Worm (Caenorhabditis elegans) whole organism, young adult: ENCODE data around the gene C08E8.6.

Experiments
- F10E7.11 ChIP-seq: sonication (generic microtip); optimal IDR thresholded peaks from 2 replicates; lab custom pipeline; 2017; ENCODE audit warnings: mild to moderate bottlenecking, missing genetic modification characterization, moderate library complexity, missing compliant biosample characterization
- F22D6.2 ChIP-seq: sonication (generic microtip); optimal IDR thresholded peaks from 2 replicates; lab custom pipeline; 2016; ENCODE audit warnings: mild to moderate bottlenecking, missing genetic modification characterization, missing compliant biosample characterization
- F57A8.1 ChIP-seq: fragments of 200-800 bp; sonication (Bioruptor generic); optimal IDR thresholded peaks from 2 replicates; lab custom pipeline; 2018; ENCODE audit warnings: mild to moderate bottlenecking, missing genetic modification characterization, moderate library complexity, missing compliant biosample characterization
- T26A5.8 ChIP-seq: sonication (generic microtip); optimal IDR thresholded peaks from 2 replicates; lab custom pipeline; 2016; ENCODE audit warnings: missing genetic modification characterization, missing compliant biosample characterization
- Y53F4B.3 ChIP-seq: fragments of 200-800 bp; sonication (Bioruptor generic); IDR thresholded peaks from 2 replicates; pipeline ENCODE4 v1.3.6; 2022; ENCODE audit warnings: missing genetic modification reagents, missing genetic modification characterization, missing compliant biosample characterization
- Y53G8AR.9 ChIP-seq: fragments of 200-800 bp; sonication (Bioruptor generic); conservative IDR thresholded peaks from 2 replicates; pipeline ENCODE4 v1.3.6; 2022; ENCODE audit warnings: missing genetic modification reagents, missing genetic modification characterization, missing compliant biosample characterization
- Y67H2A.10 ChIP-seq: fragments of 200-800 bp; sonication (Bioruptor generic); conservative IDR thresholded peaks from 2 replicates; pipeline ENCODE4 v1.3.6; 2022; ENCODE audit warnings: missing genetic modification reagents, missing genetic modification characterization, missing compliant biosample characterization
- akir-1 ChIP-seq: fragments of 200-800 bp; sonication (Bioruptor generic); optimal IDR thresholded peaks from 2 replicates; lab custom pipeline; 2018; ENCODE audit warnings: mild to moderate bottlenecking, missing genetic modification characterization, moderate library complexity, missing compliant biosample characterization
- aptf-3 ChIP-seq: fragments of 200-800 bp; sonication (Bioruptor generic); IDR thresholded peaks from 2 replicates; pipeline ENCODE4 v1.3.6; 2022; ENCODE audit warnings: missing genetic modification characterization, missing compliant biosample characterization
- attf-5 ChIP-seq: fragments of 200-800 bp; sonication (Bioruptor generic); optimal IDR thresholded peaks from 2 replicates; lab custom pipeline; 2018; ENCODE audit warnings: mild to moderate bottlenecking, missing genetic modification characterization, missing compliant biosample characterization
- cebp-1 ChIP-seq, 2 experiments: fragments of 200-800 bp in 1 of 2; sonication (Bioruptor generic) in 1 of 2; sonication (generic microtip) in 1 of 2; IDR thresholded peaks in 1 of 2; optimal IDR thresholded peaks in 1 of 2; 2 replicates each; pipeline versions ENCODE4 v1.3.6 to Lab custom; 2017 to 2022; ENCODE audit warnings: missing compliant biosample characterization in 2 of 2, missing genetic modification characterization in 2 of 2, mild to moderate bottlenecking in 1 of 2, missing genetic modification reagents in 1 of 2, moderate library complexity in 1 of 2
- cebp-2 ChIP-seq: fragments of 200-800 bp; sonication (Bioruptor generic); IDR thresholded peaks from 2 replicates; pipeline ENCODE4 v1.3.6; 2022; ENCODE audit warnings: missing genetic modification characterization, missing compliant biosample characterization
- ceh-100 ChIP-seq: fragments of 200-800 bp; sonication (Bioruptor generic); IDR thresholded peaks from 2 replicates; pipeline ENCODE4 v1.3.6; 2022; ENCODE audit warnings: missing genetic modification reagents, missing genetic modification characterization, missing compliant biosample characterization
- ceh-27 ChIP-seq: fragments of 200-800 bp; sonication (Bioruptor generic); optimal IDR thresholded peaks from 2 replicates; lab custom pipeline; 2018; ENCODE audit warnings: mild to moderate bottlenecking, missing genetic modification characterization, moderate library complexity, missing compliant biosample characterization
- ceh-40 ChIP-seq: fragments of 200-800 bp; sonication (Bioruptor generic); IDR thresholded peaks from 2 replicates; pipeline ENCODE4 v1.3.6; 2022; ENCODE audit warnings: missing genetic modification characterization, missing compliant biosample characterization
- dox-1 ChIP-seq: fragments of 200-800 bp; sonication (Bioruptor generic); IDR thresholded peaks from 2 replicates; pipeline ENCODE4 v1.3.6; 2022; ENCODE audit warnings: missing genetic modification reagents, missing genetic modification characterization, missing compliant biosample characterization
- dpl-1 ChIP-seq: fragments of 150-350 bp; optimal IDR thresholded peaks from 2 replicates; lab custom pipeline; 2014; ENCODE audit warnings: missing biosample characterization, missing genetic modification reagents, missing genetic modification characterization
- efl-1 ChIP-seq: fragments of 150-350 bp; optimal IDR thresholded peaks from 2 replicates; lab custom pipeline; 2014; ENCODE audit warnings: missing biosample characterization, missing genetic modification reagents, missing genetic modification characterization
- lag-1 ChIP-seq: fragments of 200-800 bp; sonication (Bioruptor generic); IDR thresholded peaks from 2 replicates; pipeline ENCODE4 v1.3.6; 2022; ENCODE audit warnings: missing genetic modification reagents, missing genetic modification characterization, missing compliant biosample characterization
- let-607 ChIP-seq, 2 experiments: fragments of 200-800 bp in 1 of 2; sonication (Bioruptor generic) in 1 of 2; sonication (generic microtip) in 1 of 2; optimal IDR thresholded peaks; 2 replicates each; lab custom pipeline; 2016 to 2018; ENCODE audit warnings: mild to moderate bottlenecking in 2 of 2, missing compliant biosample characterization in 2 of 2, missing genetic modification characterization in 2 of 2, moderate library complexity in 2 of 2, missing genotype in 1 of 2
- lin-35 ChIP-seq, 3 experiments: fragments of 150-350 bp in 2 of 3; sonication (generic microtip) in 1 of 3; optimal IDR thresholded peaks; 2 replicates each; lab custom pipeline; 2014 to 2018; ENCODE audit warnings: missing biosample characterization in 3 of 3, missing genetic modification characterization in 3 of 3, missing genetic modification reagents in 3 of 3
- lin-40 ChIP-seq: sonication (generic microtip); optimal IDR thresholded peaks from 2 replicates; lab custom pipeline; 2016; ENCODE audit warnings: missing genetic modification characterization, mild to moderate bottlenecking, missing compliant biosample characterization, missing genotype, missing genetic modification reagents
- madf-3 ChIP-seq: fragments of 200-800 bp; sonication (Bioruptor generic); IDR thresholded peaks from 2 replicates; pipeline ENCODE4 v1.3.6; 2022; ENCODE audit warnings: missing genetic modification reagents, missing genetic modification characterization, missing compliant biosample characterization
- mcd-1 ChIP-seq: fragments of 200-800 bp; sonication (Bioruptor generic); IDR thresholded peaks from 2 replicates; pipeline ENCODE4 v1.3.6; 2022; ENCODE audit warnings: missing genetic modification reagents, missing genetic modification characterization, missing compliant biosample characterization
- nfya-2 ChIP-seq: fragments of 200-800 bp; sonication (Bioruptor generic); IDR thresholded peaks from 2 replicates; pipeline ENCODE4 v1.3.6; 2022; ENCODE audit warnings: missing genetic modification reagents, missing genetic modification characterization, missing compliant biosample characterization
- nfyb-1 ChIP-seq: fragments of 200-800 bp; sonication (Bioruptor generic); IDR thresholded peaks from 2 replicates; pipeline ENCODE4 v1.3.6; 2022; ENCODE audit warnings: missing genetic modification reagents, missing genetic modification characterization, missing compliant biosample characterization
- nhr-90 ChIP-seq: sonication (generic microtip); optimal IDR thresholded peaks from 2 replicates; lab custom pipeline; 2016; ENCODE audit warnings: missing genotype, mild to moderate bottlenecking, missing genetic modification characterization, missing compliant biosample characterization
- pha-4 ChIP-seq: fragments of 150-350 bp; sonication (generic microtip); optimal IDR thresholded peaks from 2 replicates; lab custom pipeline; 2014; ENCODE audit warnings: missing biosample characterization, missing genetic modification reagents, missing genetic modification characterization
- rcor-1 ChIP-seq: fragments of 200-800 bp; sonication (Bioruptor generic); IDR thresholded peaks from 2 replicates; pipeline ENCODE4 v1.3.6; 2022; ENCODE audit warnings: missing genetic modification reagents, missing genetic modification characterization, missing compliant biosample characterization
- snpc-1.3 ChIP-seq: sonication (generic microtip); optimal IDR thresholded peaks from 2 replicates; lab custom pipeline; 2017; ENCODE audit warnings: missing genetic modification characterization, mild to moderate bottlenecking, missing compliant biosample characterization, antibody characterized with exemption, moderate library complexity, missing genotype, missing genetic modification reagents; ENCODE audit not compliant: insufficient read depth
- snpc-4 ChIP-seq, 5 experiments: fragments of 150-350 bp in 1 of 5; sonication (generic microtip) in 4 of 5; optimal IDR thresholded peaks; 2 replicates each; lab custom pipeline; 2014 to 2018; ENCODE audit warnings: missing genetic modification characterization in 5 of 5, missing biosample characterization in 3 of 5, antibody characterized with exemption in 2 of 5, mild to moderate bottlenecking in 2 of 5, missing compliant biosample characterization in 2 of 5, missing genotype in 2 of 5, moderate library complexity in 2 of 5, missing genetic modification reagents in 1 of 5
- tbp1 ChIP-seq: fragments of 200-800 bp; sonication (Bioruptor generic); optimal IDR thresholded peaks from 2 replicates; lab custom pipeline; 2018; ENCODE audit warnings: mild to moderate bottlenecking, missing genetic modification characterization, missing compliant biosample characterization
- tlf-1 ChIP-seq: fragments of 200-800 bp; sonication (Bioruptor generic); optimal IDR thresholded peaks from 2 replicates; lab custom pipeline; 2018; ENCODE audit warnings: mild to moderate bottlenecking, missing genetic modification characterization, missing compliant biosample characterization
- unc-62 ChIP-seq: fragments of 150-350 bp; optimal IDR thresholded peaks from 2 replicates; lab custom pipeline; 2014; ENCODE audit warnings: missing biosample characterization, missing genetic modification reagents, missing genetic modification characterization
- ztf-22 ChIP-seq: fragments of 200-800 bp; sonication (Bioruptor generic); optimal IDR thresholded peaks from 2 replicates; lab custom pipeline; 2018; ENCODE audit warnings: mild to moderate bottlenecking, missing genetic modification characterization, moderate library complexity, missing compliant biosample characterization
- ztf-26 ChIP-seq: sonication (generic microtip); optimal IDR thresholded peaks from 2 replicates; lab custom pipeline; 2017; ENCODE audit warnings: missing genetic modification characterization, missing compliant biosample characterization
- ztf-28 ChIP-seq: fragments of 200-800 bp; sonication (Bioruptor generic); IDR thresholded peaks from 2 replicates; pipeline ENCODE4 v1.3.6; 2022; ENCODE audit warnings: missing genetic modification reagents, missing genetic modification characterization, missing compliant biosample characterization
- ztf-6 ChIP-seq: fragments of 200-800 bp; sonication (Bioruptor generic); IDR thresholded peaks from 2 replicates; pipeline ENCODE4 v1.3.6; 2022; ENCODE audit warnings: missing genetic modification reagents, missing genetic modification characterization, missing compliant biosample characterization

Gene C08E8.6

DNA sequence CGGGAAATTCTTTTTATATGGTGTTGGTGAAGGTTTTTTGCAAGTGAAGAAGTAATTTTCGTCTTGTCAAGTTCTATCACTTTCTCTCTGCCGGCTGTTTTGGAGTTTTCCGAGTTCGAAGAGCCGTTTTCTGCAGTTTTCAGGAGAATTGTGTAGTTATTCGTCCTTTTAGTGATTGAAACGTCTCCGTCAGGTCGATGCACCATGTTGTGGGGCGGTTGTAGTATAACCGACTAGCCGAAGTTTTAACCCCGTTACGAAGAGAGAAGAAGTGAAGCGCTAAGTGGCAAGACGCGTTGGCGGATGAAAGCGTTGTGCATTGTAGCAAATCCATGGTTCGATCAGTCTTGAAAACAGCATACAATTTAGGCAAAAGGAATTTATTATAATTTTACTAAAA is 34.5 kb upstream of the C08E8.6 start:
- TF ChIP-seq F10E7.11 (no peak), dox-1 (GFP tag; lab: Robert Waterston, UW) (no peak), ztf-22 (no peak), Y53F4B.3 (GFP tag; lab: Robert Waterston, UW) (no peak), efl-1 (GFP tag; lab: Kevin White, UChicago) (no peak), tlf-1 (no peak), unc-62 (no peak), ceh-27 (GFP tag; lab: Kevin White, UChicago) (no peak), Y53G8AR.9 (GFP tag; lab: Robert Waterston, UW) (no peak), lin-35 (GFP tag; optimal IDR thresholded peaks at IDR 0.05; lab: Kevin White, UChicago) (no peak), ztf-28 (GFP tag; lab: Robert Waterston, UW) (no peak), ceh-40 (GFP tag; lab: Robert Waterston, UW) (no peak), madf-3 (GFP tag; lab: Robert Waterston, UW) (no peak), snpc-1.3 (tag; lab: Kevin White, UChicago) (no peak), F57A8.1 (no peak), ztf-26 (tag; lab: Kevin White, UChicago) (no peak), cebp-2 (no peak), ceh-100 (GFP tag; lab: Robert Waterston, UW) (no peak), akir-1 (GFP tag; lab: Kevin White, UChicago) (no peak), nhr-90 (no peak)

DNA sequence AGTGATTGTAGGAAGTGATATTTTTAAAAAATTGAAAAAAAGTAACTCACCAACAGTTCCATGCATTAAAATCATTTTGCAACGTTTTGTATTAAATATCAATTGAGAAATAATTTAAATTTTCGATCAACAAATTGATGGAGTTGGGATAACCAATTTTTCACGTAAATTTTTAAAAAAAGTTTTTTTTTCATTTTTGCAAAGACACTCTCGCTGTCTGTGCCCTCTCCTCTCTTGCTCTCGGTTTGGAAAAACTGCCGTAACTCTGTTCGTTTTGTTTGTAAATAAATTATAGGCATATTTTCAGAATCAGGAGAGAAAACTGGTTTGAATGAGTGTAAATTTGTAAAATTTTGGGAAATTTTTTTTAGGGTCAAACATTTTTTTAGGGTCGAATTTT is 29.6 kb upstream of the C08E8.6 start, which contains the start of gene Y51A2B.16:
Y51A2B.16 (minus strand) TSS at position 101 of the 400 bp plus-strand sequence.
- TF ChIP-seq let-607 (tag; optimal IDR thresholded peaks at IDR 0.05; lab: Kevin White, UChicago) = no peak
- TF ChIP-seq F22D6.2 = no peak
- no peak for TF ChIP-seq aptf-3 (GFP tag; lab: Robert Waterston, UW)
- no peak for TF ChIP-seq dpl-1
- TF ChIP-seq efl-1 (GFP tag; lab: Kevin White, UChicago) = no peak
- TF ChIP-seq mcd-1 (GFP tag; lab: Robert Waterston, UW) = no peak

DNA sequence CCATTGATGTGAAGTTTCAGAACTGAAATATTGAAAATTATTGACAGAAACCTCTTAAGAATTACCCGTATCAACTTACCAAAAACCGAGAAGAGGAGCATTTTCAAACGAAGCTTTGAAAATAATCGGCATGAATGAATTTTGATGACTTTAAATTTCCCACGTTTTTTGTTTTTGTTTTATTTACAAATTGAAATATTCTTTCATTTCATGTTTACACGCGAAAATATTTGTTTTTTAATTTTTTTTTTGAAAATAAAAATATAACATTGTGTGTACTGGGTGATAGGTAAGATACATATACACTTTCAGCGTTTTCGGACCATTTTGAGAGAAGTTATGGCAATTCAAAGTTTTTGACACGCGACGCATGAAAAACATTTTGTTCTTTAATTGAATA is 27.4 kb upstream of the C08E8.6 start, which contains the start of gene Y51A2B.9:
Y51A2B.9 (minus strand) TSS at position 101 of the 400 bp plus-strand sequence.
- no peak for TF ChIP-seq dox-1 (GFP tag; lab: Robert Waterston, UW)
- no peak for TF ChIP-seq Y67H2A.10
- no peak for TF ChIP-seq efl-1 (GFP tag; lab: Kevin White, UChicago)
- no peak for TF ChIP-seq nfya-2 (GFP tag; lab: Robert Waterston, UW)
- no peak for TF ChIP-seq ztf-6 (GFP tag; lab: Robert Waterston, UW)
- no peak for TF ChIP-seq lin-40 (tag; lab: Kevin White, UChicago)
- TF ChIP-seq T26A5.8 (tag; lab: Kevin White, UChicago) = no peak
- TF ChIP-seq tbp1 (GFP tag; lab: Kevin White, UChicago) = no peak
- TF ChIP-seq rcor-1 (GFP tag; lab: Robert Waterston, UW) = no peak
- no peak for TF ChIP-seq cebp-1 (GFP tag; IDR thresholded peaks at IDR 0.05; lab: Robert Waterston, UW)
- TF ChIP-seq cebp-1 (tag; optimal IDR thresholded peaks at IDR 0.05; lab: Kevin White, UChicago) = no peak
- no peak for TF ChIP-seq tlf-1
- TF ChIP-seq snpc-4 (GFP tag; optimal IDR thresholded peaks at IDR 0.05; lab: Kevin White, UChicago) = no peak
- no peak for TF ChIP-seq snpc-4 (tag; optimal IDR thresholded peaks at IDR 0.05; lab: Kevin White, UChicago)
- TF ChIP-seq pha-4 (tag; lab: Kevin White, UChicago) = no peak
- TF ChIP-seq lin-35 (GFP tag; optimal IDR thresholded peaks at IDR 0.05; lab: Kevin White, UChicago) = no peak
- no peak for TF ChIP-seq lag-1 (GFP tag; lab: Robert Waterston, UW)
- TF ChIP-seq nfyb-1 (GFP tag; lab: Robert Waterston, UW) = no peak
- TF ChIP-seq attf-5 (GFP tag; lab: Kevin White, UChicago) = no peak
- no peak for TF ChIP-seq cebp-2
